Worm (Caenorhabditis elegans): ENCODE data around the gene Y37D8A.29.

DNA sequence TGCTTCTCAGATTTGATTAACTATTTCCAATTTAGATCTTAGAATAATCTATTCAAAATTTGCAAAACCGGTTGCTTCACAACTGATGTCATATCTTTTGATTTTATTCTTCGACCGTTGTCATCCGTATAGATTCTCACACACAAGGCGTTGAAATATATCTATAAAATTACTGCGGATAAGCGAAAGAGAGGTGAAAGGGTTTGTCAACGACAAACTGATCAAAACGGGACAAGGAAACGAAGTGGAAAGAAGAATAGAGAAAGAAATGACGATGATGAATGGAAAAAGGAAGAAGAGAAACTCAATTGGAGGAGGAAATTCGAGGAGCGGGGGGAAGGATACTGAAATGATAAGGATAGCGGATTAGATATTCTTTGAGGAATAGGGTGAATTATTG is 40.4 kb downstream of the Y37D8A.29 start:
- TF ChIP-seq B0310.2 (tag; optimal IDR thresholded peaks at IDR 0.05) (no peak), pes-1 (GFP tag; IDR thresholded peaks at IDR 0.05) (no peak)
